Fruit fly (Drosophila melanogaster) whole organism, prepupa: ENCODE results near the gene UQCR-C1.

Experiments used
- CG11294 ChIP-seq: fragments of 200-800 bp; sonication (Bioruptor generic); IDR thresholded peaks from 2 replicates; pipeline ENCODE4 v1.3.6; 2022; ENCODE audit warnings: missing biosample characterization, missing genetic modification characterization
- CG11762 ChIP-seq: fragments of 200-800 bp; sonication (Bioruptor generic); optimal IDR thresholded peaks from 3 replicates; lab custom pipeline; 2016; ENCODE audit warnings: missing biosample characterization, missing genetic modification characterization; ENCODE audit not compliant: insufficient read depth
- CG11902 ChIP-seq: fragments of 200-800 bp; sonication (Bioruptor generic); optimal IDR thresholded peaks from 3 replicates; lab custom pipeline; 2016; ENCODE audit warnings: missing biosample characterization, missing genetic modification characterization
- CG15336 ChIP-seq: fragments of 200-800 bp; sonication (Bioruptor generic); IDR thresholded peaks from 2 replicates; pipeline ENCODE4 v1.3.6; 2022; ENCODE audit warnings: missing biosample characterization, missing genetic modification characterization
- CG3032 ChIP-seq: fragments of 200-800 bp; optimal IDR thresholded peaks from 2 replicates; lab custom pipeline; 2019; ENCODE audit warnings: missing biosample characterization, mild to moderate bottlenecking, missing genetic modification characterization, moderate library complexity
- CG31627 ChIP-seq: fragments of 200-800 bp; sonication (Bioruptor generic); optimal IDR thresholded peaks from 3 replicates; lab custom pipeline; 2016; ENCODE audit warnings: missing biosample characterization, missing genetic modification characterization
- CG32006 ChIP-seq: fragments of 200-800 bp; sonication (Bioruptor generic); optimal IDR thresholded peaks from 3 replicates; lab custom pipeline; 2017; ENCODE audit warnings: missing biosample characterization, mild to moderate bottlenecking, missing genetic modification characterization
- CG34406 ChIP-seq: fragments of 200-800 bp; sonication (Bioruptor generic); optimal IDR thresholded peaks from 3 replicates; lab custom pipeline; 2016; ENCODE audit warnings: missing biosample characterization, missing genetic modification characterization
- CG3919 ChIP-seq: fragments of 200-800 bp; sonication (Bioruptor generic); optimal IDR thresholded peaks from 3 replicates; lab custom pipeline; 2016; ENCODE audit warnings: missing biosample characterization, missing genetic modification characterization
- CG6163 ChIP-seq: fragments of 200-800 bp; sonication (Bioruptor generic); IDR thresholded peaks from 3 replicates; pipeline ENCODE4 v1.3.6; 2022; ENCODE audit warnings: missing biosample characterization, missing genetic modification characterization
- CG6276 ChIP-seq: fragments of 200-800 bp; sonication (Bioruptor generic); optimal IDR thresholded peaks from 2 replicates; lab custom pipeline; 2017; ENCODE audit warnings: missing biosample characterization, mild to moderate bottlenecking, missing genetic modification characterization
- CG6792 ChIP-seq: fragments of 200-800 bp; sonication (Bioruptor generic); optimal IDR thresholded peaks from 3 replicates; lab custom pipeline; 2016; ENCODE audit warnings: missing biosample characterization, missing genetic modification characterization
- CG6854 ChIP-seq: fragments of 200-800 bp; sonication (Bioruptor generic); optimal IDR thresholded peaks from 2 replicates; lab custom pipeline; 2017; ENCODE audit warnings: missing biosample characterization, mild to moderate bottlenecking, missing genetic modification characterization
- CG7368 ChIP-seq: fragments of 200-800 bp; sonication (Bioruptor generic); optimal IDR thresholded peaks from 3 replicates; lab custom pipeline; 2016; ENCODE audit warnings: missing biosample characterization, missing genetic modification characterization
- CG8119 ChIP-seq: fragments of 200-800 bp; sonication (Bioruptor generic); IDR thresholded peaks from 3 replicates; pipeline ENCODE4 v1.3.6; 2022; ENCODE audit warnings: missing biosample characterization, missing genetic modification characterization
- CG8319 ChIP-seq: fragments of 200-800 bp; sonication (Bioruptor generic); optimal IDR thresholded peaks from 3 replicates; lab custom pipeline; 2016; ENCODE audit warnings: missing biosample characterization, missing genetic modification characterization
- Eip78C ChIP-seq: fragments of 200-800 bp; sonication (Bioruptor generic); peaks from one replicate; lab custom pipeline; 2016; ENCODE audit warnings: missing biosample characterization, missing genetic modification characterization
- Eip93F ChIP-seq: fragments of 200-800 bp; sonication (Bioruptor generic); optimal IDR thresholded peaks from 2 replicates; lab custom pipeline; 2016; ENCODE audit warnings: missing biosample characterization, mild to moderate bottlenecking, missing genetic modification characterization
- Ets96B ChIP-seq: fragments of 200-800 bp; optimal IDR thresholded peaks from 2 replicates; lab custom pipeline; 2019; ENCODE audit warnings: missing biosample characterization, mild to moderate bottlenecking, missing genetic modification characterization, moderate library complexity
- Gug ChIP-seq: fragments of 200-800 bp; sonication (Bioruptor generic); IDR thresholded peaks from 2 replicates; pipeline ENCODE4 v1.3.6; 2022; ENCODE audit warnings: missing biosample characterization, missing genetic modification characterization
- Hr38 ChIP-seq: sonication (Bioruptor generic); optimal IDR thresholded peaks from 2 replicates; lab custom pipeline; 2016; ENCODE audit warnings: missing biosample characterization, missing genetic modification characterization
- Hr39 ChIP-seq: fragments of 200-800 bp; sonication (Bioruptor generic); optimal IDR thresholded peaks from 2 replicates; lab custom pipeline; 2016; ENCODE audit warnings: missing biosample characterization, missing genetic modification characterization
- Hr4 ChIP-seq: fragments of 200-800 bp; sonication (Bioruptor generic); optimal IDR thresholded peaks from 3 replicates; lab custom pipeline; 2016; ENCODE audit warnings: missing biosample characterization, missing genetic modification characterization
- Lpt ChIP-seq: fragments of 200-800 bp; sonication (Bioruptor generic); optimal IDR thresholded peaks from 3 replicates; lab custom pipeline; 2016; ENCODE audit warnings: missing biosample characterization, missing genetic modification characterization
- Met ChIP-seq: fragments of 200-800 bp; sonication (Bioruptor generic); optimal IDR thresholded peaks from 3 replicates; lab custom pipeline; 2016; ENCODE audit warnings: missing biosample characterization, missing genetic modification characterization
- OdsH ChIP-seq: fragments of 200-800 bp; sonication (Bioruptor generic); optimal IDR thresholded peaks from 3 replicates; lab custom pipeline; 2016; ENCODE audit warnings: missing biosample characterization, missing genetic modification characterization
- Sox102F ChIP-seq: fragments of 200-800 bp; sonication (Bioruptor generic); optimal IDR thresholded peaks from 2 replicates; lab custom pipeline; 2016; ENCODE audit warnings: missing biosample characterization, mild to moderate bottlenecking, missing genetic modification characterization
- Sox14 ChIP-seq: fragments of 200-800 bp; sonication (Bioruptor generic); optimal IDR thresholded peaks from 3 replicates; lab custom pipeline; 2016; ENCODE audit warnings: missing biosample characterization, missing genetic modification characterization
- Sox15 ChIP-seq: fragments of 200-800 bp; sonication (Bioruptor generic); optimal IDR thresholded peaks from 3 replicates; lab custom pipeline; 2016; ENCODE audit warnings: missing biosample characterization, missing genetic modification characterization
- acj6 ChIP-seq: fragments of 200-800 bp; sonication (Bioruptor generic); optimal IDR thresholded peaks from 3 replicates; lab custom pipeline; 2016; ENCODE audit warnings: missing biosample characterization, missing genetic modification characterization
- cyc ChIP-seq: fragments of 200-800 bp; sonication (Bioruptor generic); optimal IDR thresholded peaks from 3 replicates; lab custom pipeline; 2016; ENCODE audit warnings: missing biosample characterization, missing genetic modification characterization
- dac ChIP-seq: fragments of 200-800 bp; sonication (Bioruptor generic); optimal IDR thresholded peaks from 2 replicates; lab custom pipeline; 2017; ENCODE audit warnings: missing biosample characterization, mild to moderate bottlenecking, missing genetic modification characterization
- dsx ChIP-seq: fragments of 200-800 bp; optimal IDR thresholded peaks from 3 replicates; lab custom pipeline; 2019; ENCODE audit warnings: missing biosample characterization, mild to moderate bottlenecking, missing genetic modification characterization, moderate library complexity; ENCODE audit not compliant: poor library complexity, severe bottlenecking
- esn ChIP-seq: fragments of 200-800 bp; sonication (Bioruptor generic); optimal IDR thresholded peaks from 2 replicates; lab custom pipeline; 2016; ENCODE audit warnings: missing biosample characterization, mild to moderate bottlenecking, missing genetic modification characterization, moderate library complexity
- fkh ChIP-seq: fragments of 200-800 bp; sonication (Bioruptor generic); optimal IDR thresholded peaks from 3 replicates; lab custom pipeline; 2017; ENCODE audit warnings: missing biosample characterization, mild to moderate bottlenecking, missing genetic modification characterization, moderate library complexity
- lz ChIP-seq: fragments of 200-800 bp; sonication (Bioruptor generic); optimal IDR thresholded peaks from 3 replicates; lab custom pipeline; 2016; ENCODE audit warnings: missing biosample characterization, missing genetic modification characterization
- pdm3 ChIP-seq: fragments of 200-800 bp; sonication (Bioruptor generic); optimal IDR thresholded peaks from 3 replicates; lab custom pipeline; 2016; ENCODE audit warnings: missing biosample characterization, missing genetic modification characterization
- salr ChIP-seq, 2 experiments: fragments of 200-800 bp; sonication (Bioruptor generic); optimal IDR thresholded peaks; 3 replicates each; lab custom pipeline; 2016 to 2018; ENCODE audit warnings: missing biosample characterization in 2 of 2, missing genetic modification characterization in 2 of 2, mild to moderate bottlenecking in 1 of 2
- ss ChIP-seq, 2 experiments: fragments of 200-800 bp; sonication (Bioruptor generic); optimal IDR thresholded peaks; 2 replicates in 1 of 2; 3 replicates in 1 of 2; lab custom pipeline; 2017 to 2018; ENCODE audit warnings: mild to moderate bottlenecking in 2 of 2, missing biosample characterization in 2 of 2, missing genetic modification characterization in 2 of 2, moderate library complexity in 1 of 2
- svp ChIP-seq: fragments of 200-800 bp; sonication (Bioruptor generic); peaks from one replicate; lab custom pipeline; 2016; ENCODE audit warnings: missing biosample characterization, missing genetic modification characterization
- topi ChIP-seq: fragments of 200-800 bp; sonication (Bioruptor generic); optimal IDR thresholded peaks from 3 replicates; lab custom pipeline; 2016; ENCODE audit warnings: missing biosample characterization, missing genetic modification characterization
- vri ChIP-seq: fragments of 200-800 bp; sonication (Bioruptor generic); optimal IDR thresholded peaks from 3 replicates; lab custom pipeline; 2016; ENCODE audit warnings: missing biosample characterization, mild to moderate bottlenecking, missing genetic modification characterization

Gene UQCR-C1

DNA sequence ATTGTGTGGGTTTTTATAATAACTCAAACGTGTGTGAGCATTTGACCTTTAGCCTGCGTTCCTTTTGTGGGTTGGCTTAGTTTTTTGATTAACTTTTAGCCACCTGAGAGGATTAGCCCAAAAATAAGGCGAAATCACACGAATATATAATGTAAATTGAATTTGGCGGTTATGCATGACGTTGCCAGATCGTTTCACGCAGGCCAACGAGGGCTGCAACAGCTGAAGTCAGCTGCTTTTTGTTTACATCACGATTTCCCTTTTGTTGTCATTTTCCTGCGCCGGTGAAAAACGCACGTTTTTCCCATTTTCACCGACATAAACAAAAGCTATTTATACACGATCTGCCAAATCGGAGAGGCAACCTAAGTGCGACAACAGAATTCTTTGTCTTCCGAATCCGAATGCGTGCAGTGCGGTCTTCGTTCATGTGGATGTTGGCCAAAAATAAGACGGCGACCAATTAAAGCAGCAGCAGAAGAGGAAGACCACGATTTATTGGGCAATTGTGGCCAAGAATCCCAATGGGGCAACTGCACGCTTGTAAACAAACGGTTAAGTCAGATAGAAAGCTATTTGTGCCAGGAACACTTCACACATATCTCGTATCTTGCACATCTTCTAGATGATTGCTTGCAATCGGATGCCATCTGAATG is 10.7 kb upstream of the UQCR-C1 start, which contains the start of gene CG3631:
Gene CG3631, plus strand, starts transcription at position 251 of the 657 bp plus-strand sequence.
- TF ChIP-seq CG15336 (GFP tag; lab: Robert Waterston, UW) (peak; percentile 22; the same call in 1 of the 2 replicates), svp (GFP tag; lab: Kevin White, UChicago) (no peak), CG6276 (GFP tag; lab: Kevin White, UChicago) (no peak), salr (GFP tag; optimal IDR thresholded peaks at IDR 0.05; lab: Kevin White, UChicago) (no peak), Gug (GFP tag; lab: Robert Waterston, UW) (no peak), lz (no peak), esn (GFP tag; lab: Kevin White, UChicago) (no peak), CG7368 (GFP tag; lab: Kevin White, UChicago) (no peak), Sox14 (GFP tag; lab: Kevin White, UChicago) (peak; percentile 45), Ets96B (tag; lab: Kevin White, UChicago) (no peak), Hr38 (GFP tag; lab: Kevin White, UChicago) (no peak), CG3032 (tag; lab: Kevin White, UChicago) (no peak)
- TF ChIP-seq, all 60 proteins: peak for 2

- no peak for TF ChIP-seq Lpt
- no peak for TF ChIP-seq CG6792 (GFP tag; lab: Kevin White, UChicago)
- no peak for TF ChIP-seq Eip78C (GFP tag; lab: Kevin White, UChicago)
- TF ChIP-seq CG15336 (GFP tag; lab: Robert Waterston, UW), result no peak
- no peak for TF ChIP-seq CG34406 (GFP tag; lab: Kevin White, UChicago)
- no peak for TF ChIP-seq CG8119
- TF ChIP-seq ss (GFP tag; optimal IDR thresholded peaks at IDR 0.05; lab: Kevin White, UChicago), result no peak
- no peak for TF ChIP-seq CG6854 (GFP tag; lab: Kevin White, UChicago)
- no peak for TF ChIP-seq CG3919
- TF ChIP-seq CG8319 (GFP tag; lab: Kevin White, UChicago), result no peak
- no peak for TF ChIP-seq dsx (GFP tag; lab: Kevin White, UChicago)
- no peak for TF ChIP-seq CG11902
- TF ChIP-seq Sox102F (GFP tag; lab: Kevin White, UChicago), result no peak
- TF ChIP-seq Eip93F (GFP tag; lab: Kevin White, UChicago), result no peak
- no peak for TF ChIP-seq Gug (GFP tag; lab: Robert Waterston, UW)
- TF ChIP-seq fkh, result no peak
- TF ChIP-seq vri (GFP tag; lab: Kevin White, UChicago), result no peak
- no peak for TF ChIP-seq Met (GFP tag; lab: Kevin White, UChicago)
- TF ChIP-seq cyc (GFP tag; lab: Kevin White, UChicago), result no peak
- TF ChIP-seq, all 60 proteins: peak for 0
Observed at dm6 chr3R:14880861-14881260, 9.2 kb upstream of the UQCR-C1 start.

dm6 chr3R:14886011-14886534 is 4.0 kb upstream of the UQCR-C1 start, which contains the start of the genes Rrp6, CG33331 and CG33332:
Rrp6 (minus strand) TSS chr3R:14886246.
CG33331 (plus strand) TSS chr3R:14886456.
CG33332 (plus strand) TSS chr3R:14886456.
- TF ChIP-seq CG15336 (GFP tag; lab: Robert Waterston, UW), result peak; percentile 66
- peak; percentile 27 for TF ChIP-seq Sox15 (GFP tag; lab: Kevin White, UChicago)
- peak in 1 of 2 experiments; percentile 6 for TF ChIP-seq salr (GFP tag; optimal IDR thresholded peaks at IDR 0.05; lab: Kevin White, UChicago)
- no peak for TF ChIP-seq dac (GFP tag; lab: Kevin White, UChicago)
- TF ChIP-seq CG8119, result peak; percentile 65; the same call in 2 of the 3 replicates
- peak; percentile 64 for TF ChIP-seq cyc (GFP tag; lab: Kevin White, UChicago)
- peak; percentile 18; the same call in 1 of the 2 replicates for TF ChIP-seq CG11294 (GFP tag; lab: Robert Waterston, UW)
- no peak for TF ChIP-seq OdsH
- no peak for TF ChIP-seq Hr39
- peak; percentile 73 for TF ChIP-seq acj6 (GFP tag; lab: Kevin White, UChicago)
- TF ChIP-seq esn (GFP tag; lab: Kevin White, UChicago), result peak; percentile 75
- peak; percentile 41 for TF ChIP-seq Gug (GFP tag; lab: Robert Waterston, UW)
- peak; percentile 69 for TF ChIP-seq CG3032 (tag; lab: Kevin White, UChicago)
- no peak for TF ChIP-seq CG6854 (GFP tag; lab: Kevin White, UChicago)
- TF ChIP-seq CG6163 (GFP tag; lab: Robert Waterston, UW), result peak; percentile 47; the same call in 1 of the 3 replicates
- TF ChIP-seq Sox14 (GFP tag; lab: Kevin White, UChicago), result peak; percentile 69
- TF ChIP-seq CG31627, result peak; percentile 76
- TF ChIP-seq CG8319 (GFP tag; lab: Kevin White, UChicago), result peak; percentile 54
- peak; percentile 40 for TF ChIP-seq CG11902
- TF ChIP-seq Ets96B (tag; lab: Kevin White, UChicago), result peak; percentile 61
- TF ChIP-seq pdm3 (GFP tag; lab: Kevin White, UChicago), result no peak
- no peak for TF ChIP-seq Hr4 (GFP tag; lab: Kevin White, UChicago)
- no peak for TF ChIP-seq topi
- peak; percentile 80 for TF ChIP-seq CG3919
- TF ChIP-seq CG32006 (GFP tag; lab: Kevin White, UChicago), result no peak
- no peak for TF ChIP-seq CG11762
- peak; percentile 65 for TF ChIP-seq lz
- TF ChIP-seq CG6792 (GFP tag; lab: Kevin White, UChicago), result peak; percentile 69
- TF ChIP-seq, all 60 proteins: peak for 19
